Worm (Caenorhabditis elegans) whole organism, early embryonic: Measurements from ENCODE around the gene T10B10.4.

ENCODE experiments used
- B0310.2 ChIP-seq: sonication (generic microtip); optimal IDR thresholded peaks from 2 replicates; lab custom pipeline; 2016; ENCODE audit warnings: mild to moderate bottlenecking, missing genetic modification characterization, missing compliant biosample characterization
- F13C5.2 ChIP-seq: sonication (generic microtip); optimal IDR thresholded peaks from 2 replicates; lab custom pipeline; 2017; ENCODE audit warnings: mild to moderate bottlenecking, missing genetic modification characterization, inconsistent platforms, missing compliant biosample characterization
- aly-1 ChIP-seq: sonication (generic microtip); optimal IDR thresholded peaks from 2 replicates; lab custom pipeline; 2016; ENCODE audit warnings: missing genetic modification characterization, missing compliant biosample characterization
- ama-1 ChIP-seq: fragments of 150-350 bp; optimal IDR thresholded peaks from 2 replicates; lab custom pipeline; 2014
- ceh-13 ChIP-seq: fragments of 200-800 bp; sonication (Bioruptor generic); optimal IDR thresholded peaks from 2 replicates; lab custom pipeline; 2018; ENCODE audit warnings: mild to moderate bottlenecking, missing genetic modification characterization, missing compliant biosample characterization
- ceh-36 ChIP-seq: sonication (generic microtip); optimal IDR thresholded peaks from 2 replicates; lab custom pipeline; 2016; ENCODE audit warnings: missing genetic modification characterization, inconsistent platforms, missing compliant biosample characterization
- ets-7 ChIP-seq: sonication (generic microtip); optimal IDR thresholded peaks from 2 replicates; lab custom pipeline; 2016; ENCODE audit warnings: missing genotype, missing genetic modification characterization, missing compliant biosample characterization
- flt-1 ChIP-seq: fragments of 200-800 bp; sonication (Bioruptor generic); IDR thresholded peaks from 2 replicates; pipeline ENCODE4 v1.3.6; 2022; ENCODE audit warnings: missing genetic modification characterization, missing compliant biosample characterization
- hmbx-1 ChIP-seq: sonication (generic microtip); optimal IDR thresholded peaks from 2 replicates; lab custom pipeline; 2016; ENCODE audit warnings: mild to moderate bottlenecking, missing genetic modification characterization, missing compliant biosample characterization
- hnd-1 ChIP-seq: sonication (generic microtip); optimal IDR thresholded peaks from 2 replicates; lab custom pipeline; 2016; ENCODE audit warnings: missing genetic modification characterization, missing compliant biosample characterization
- pes-1 ChIP-seq: fragments of 200-800 bp; sonication (Bioruptor generic); IDR thresholded peaks from 2 replicates; pipeline ENCODE4 v1.3.6; 2022; ENCODE audit warnings: missing genetic modification reagents, missing genetic modification characterization, missing compliant biosample characterization
- sea-1 ChIP-seq: fragments of 200-800 bp; sonication (Bioruptor generic); conservative IDR thresholded peaks from 2 replicates; pipeline ENCODE4 v1.3.6; 2022; ENCODE audit warnings: missing genetic modification characterization, missing compliant biosample characterization
- tbx-37 ChIP-seq: fragments of 200-800 bp; sonication (Bioruptor generic); conservative IDR thresholded peaks from 2 replicates; pipeline ENCODE4 v1.3.6; 2022; ENCODE audit warnings: missing genetic modification reagents, missing genetic modification characterization, missing compliant biosample characterization
- tra-4 ChIP-seq: sonication (generic microtip); optimal IDR thresholded peaks from 2 replicates; lab custom pipeline; 2017; ENCODE audit warnings: missing genetic modification characterization, missing compliant biosample characterization

DNA sequence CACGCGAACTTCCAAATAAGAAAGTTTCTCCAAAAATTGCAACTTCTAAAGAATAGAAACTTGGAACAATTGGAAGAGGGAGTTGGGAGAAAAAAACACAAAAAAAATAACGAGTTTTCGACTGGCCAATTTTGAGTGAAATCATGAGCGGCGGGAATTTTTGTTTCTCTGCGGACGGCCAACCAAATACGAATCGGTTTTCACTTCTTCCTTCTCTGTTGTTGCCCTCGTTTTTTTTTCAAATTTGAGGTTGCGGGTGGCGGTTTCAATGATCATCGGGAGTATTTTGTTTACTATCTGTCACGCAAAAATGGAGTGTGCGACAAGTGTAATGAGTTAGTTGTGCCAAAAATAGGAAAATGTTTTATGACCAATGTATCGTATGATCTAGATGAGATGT is 43.8 kb downstream of the T10B10.4 start:
- TF ChIP-seq flt-1 (no peak), ceh-36 (tag; lab: Kevin White, UChicago) (no peak), ama-1 (lab: Kevin White, UChicago) (no peak), hnd-1 (tag; lab: Kevin White, UChicago) (no peak), tra-4 (no peak), tbx-37 (no peak), sea-1 (GFP tag; lab: Robert Waterston, UW) (no peak), aly-1 (tag; lab: Kevin White, UChicago) (no peak), pes-1 (GFP tag; lab: Robert Waterston, UW) (no peak), F13C5.2 (tag; lab: Kevin White, UChicago) (no peak), B0310.2 (tag; lab: Kevin White, UChicago) (no peak), ets-7 (tag; lab: Kevin White, UChicago) (no peak), ceh-13 (GFP tag; lab: Kevin White, UChicago) (no peak), hmbx-1 (no peak)
